Worm (Caenorhabditis elegans): ENCODE data around the gene osta-1.

The osta-1 gene

DNA sequence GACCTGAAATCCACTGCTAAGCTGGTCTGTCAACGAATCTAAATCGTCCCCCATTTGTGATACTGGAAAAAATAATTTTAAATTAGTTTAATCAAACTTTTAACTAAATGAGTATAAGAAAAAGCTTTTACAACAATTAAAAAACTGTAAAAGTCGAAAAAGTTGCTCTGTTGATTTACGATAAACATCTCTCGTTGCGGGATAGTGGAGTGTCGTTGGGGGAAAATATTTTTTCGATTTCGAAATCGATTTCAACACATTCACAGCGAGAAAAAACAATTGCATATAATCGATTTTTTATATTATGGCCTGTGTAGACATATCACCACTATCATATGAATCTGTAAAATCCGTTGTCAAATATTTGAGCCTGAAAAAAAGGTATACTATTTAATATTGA lies 25.1 kb downstream of the osta-1 start, which contains the start of the genes F23F1.5 and fbxc-54:
F23F1.5 (minus strand) TSS at position 64 of the 400 bp plus-strand sequence.
fbxc-54 (plus strand) TSS at position 199 of the 400 bp plus-strand sequence.
- TF ChIP-seq cebp-1 (GFP tag; IDR thresholded peaks at IDR 0.05) (peak; percentile 94), cebp-1 (tag; optimal IDR thresholded peaks at IDR 0.05) (peak; percentile 98), attf-3 (GFP tag; conservative IDR thresholded peaks at IDR 0.05) (peak; percentile 79), efl-1 (GFP tag; optimal IDR thresholded peaks at IDR 0.05) (no peak)

DNA sequence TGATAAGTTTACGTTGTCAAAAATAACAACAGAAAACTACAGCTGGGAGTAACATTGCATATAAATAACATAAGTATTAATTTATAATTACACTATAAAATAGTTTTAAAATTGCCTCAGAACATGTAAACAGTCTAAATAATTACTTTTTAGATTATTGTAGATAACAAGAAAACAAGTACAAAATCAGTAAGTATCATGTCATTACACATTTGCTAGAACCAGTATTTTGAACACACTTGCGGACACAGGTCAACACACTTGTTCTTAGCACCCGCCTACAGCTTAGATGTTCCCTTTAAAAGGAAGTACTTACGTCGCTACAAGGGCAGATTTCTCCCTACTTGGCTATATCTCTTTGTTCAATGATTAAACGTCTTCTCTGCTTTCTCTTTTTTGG lies 27.4 kb downstream of the osta-1 start, which contains the start of gene F23F1.2:
F23F1.2 (plus strand) TSS at position 301 of the 400 bp plus-strand sequence.
- TF ChIP-seq snpc-1.1 (tag; optimal IDR thresholded peaks at IDR 0.05; ENCODE audit: insufficient read depth) (no peak), lsy-27 (tag; optimal IDR thresholded peaks at IDR 0.05; ENCODE audit: borderline replicate concordance, insufficient read depth) (no peak), sptf-2 (GFP tag; optimal IDR thresholded peaks at IDR 0.05) (no peak), Y79H2A.3 (GFP tag; conservative IDR thresholded peaks at IDR 0.05) (no peak), attf-6 (GFP tag; IDR thresholded peaks at IDR 0.05) (no peak), T07F8.4 (tag; optimal IDR thresholded peaks at IDR 0.05) (no peak), efl-1 (GFP tag; optimal IDR thresholded peaks at IDR 0.05) (no peak), nfya-2 (GFP tag; IDR thresholded peaks at IDR 0.05) (no peak), somi-1 (GFP tag; optimal IDR thresholded peaks at IDR 0.05) (no peak), athp-1 (tag; optimal IDR thresholded peaks at IDR 0.05) (no peak), xnd-1 (tag; optimal IDR thresholded peaks at IDR 0.05) (no peak), madf-6 (GFP tag; IDR thresholded peaks at IDR 0.05) (no peak), lin-26 (GFP tag; IDR thresholded peaks at IDR 0.05) (no peak), F57A8.1 (GFP tag; optimal IDR thresholded peaks at IDR 0.05) (no peak), ceh-79 (tag; optimal IDR thresholded peaks at IDR 0.05) (no peak), B0336.3 (GFP tag; IDR thresholded peaks at IDR 0.05) (no peak)

- TF ChIP-seq egl-44 (GFP tag; IDR thresholded peaks at IDR 0.05) (no peak), madf-8 (GFP tag; conservative IDR thresholded peaks at IDR 0.05) (no peak), T07F8.4 (tag; optimal IDR thresholded peaks at IDR 0.05) (no peak), B0336.3 (GFP tag; IDR thresholded peaks at IDR 0.05) (no peak), lsl-1 (GFP tag; optimal IDR thresholded peaks at IDR 0.05) (no peak), ama-1 (optimal IDR thresholded peaks at IDR 0.05) (no peak), ama-1 (GFP tag; optimal IDR thresholded peaks at IDR 0.05) (no peak)
These were observed 30.8 kb downstream of the osta-1 start, which contains the start of gene F23F1.6 for ce11 chrII:37213-37612. F23F1.6 (minus strand) TSS chrII:37313.

- TF ChIP-seq ztf-22 (GFP tag; optimal IDR thresholded peaks at IDR 0.05) (no peak), madf-10 (tag; optimal IDR thresholded peaks at IDR 0.05) (no peak), F23B12.7 (tag; optimal IDR thresholded peaks at IDR 0.05; ENCODE audit: insufficient read depth) (no peak)
These were observed 33.0 kb downstream of the osta-1 start, which contains the start of gene spp-24 for ce11 chrII:39437-39836. spp-24 (minus strand) TSS chrII:39537.

DNA sequence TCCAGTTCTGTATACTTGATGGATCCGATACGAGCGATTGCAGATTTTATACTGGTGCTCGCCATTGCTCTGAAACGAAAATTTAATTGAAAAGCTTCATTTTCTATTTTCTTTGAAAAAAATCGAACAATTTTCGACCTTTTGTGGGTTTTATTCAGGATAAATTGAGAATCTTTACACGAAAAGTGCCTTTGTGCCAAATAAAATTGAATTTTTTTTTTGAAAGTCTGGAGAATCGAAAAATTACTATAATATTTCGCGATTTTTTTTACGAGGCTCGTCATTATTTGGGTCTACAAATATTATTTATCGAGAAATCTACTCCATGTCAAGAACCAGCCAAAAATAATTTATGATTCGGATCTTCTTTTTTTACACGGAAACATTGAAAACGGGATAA lies 35.5 kb downstream of the osta-1 start, which contains the start of gene F23F1.10:
F23F1.10 (minus strand) TSS at position 69 of the 400 bp plus-strand sequence.
- TF ChIP-seq rec-8 (tag; optimal IDR thresholded peaks at IDR 0.05) = peak in 1 of 2 experiments; percentile 14
- peak; percentile 34 for TF ChIP-seq tlf-1 (GFP tag; optimal IDR thresholded peaks at IDR 0.05)
- 0 out of 2 replicates have a peak, but pooled peaks have one; percentile 21 for TF ChIP-seq D2030.7 (GFP tag; IDR thresholded peaks at IDR 0.05)
- peak; percentile 16 for TF ChIP-seq tbp1 (GFP tag; optimal IDR thresholded peaks at IDR 0.05)
- 0 out of 2 replicates have a peak, but pooled peaks have one; percentile 6 for TF ChIP-seq hsf-1 (GFP tag; IDR thresholded peaks at IDR 0.05)
- no peak; the same call in 1 of the 2 replicates for TF ChIP-seq madf-6 (GFP tag; IDR thresholded peaks at IDR 0.05)
- peak; percentile 44 for TF ChIP-seq F49E8.2 (tag; optimal IDR thresholded peaks at IDR 0.05; ENCODE audit: insufficient read depth)
- peak; percentile 48 for TF ChIP-seq repo-1 (tag; optimal IDR thresholded peaks at IDR 0.05)
- no peak for TF ChIP-seq ama-1 (optimal IDR thresholded peaks at IDR 0.05)
- peak in 1 of 2 experiments; percentile 31 for TF ChIP-seq ama-1 (GFP tag; optimal IDR thresholded peaks at IDR 0.05)
- no peak for TF ChIP-seq nfyb-1 (GFP tag; IDR thresholded peaks at IDR 0.05)
- TF ChIP-seq B0336.3 (GFP tag; IDR thresholded peaks at IDR 0.05) = peak; percentile 73
- TF ChIP-seq nhr-90 (tag; optimal IDR thresholded peaks at IDR 0.05) = no peak
- peak; percentile 55; the same call in 1 of the 2 replicates for TF ChIP-seq pbrm-1 (GFP tag; IDR thresholded peaks at IDR 0.05)
- TF ChIP-seq efl-1 (GFP tag; optimal IDR thresholded peaks at IDR 0.05) = peak; percentile 4
- TF ChIP-seq snpc-1.3 (tag; optimal IDR thresholded peaks at IDR 0.05; ENCODE audit: insufficient read depth) = peak; percentile 11
- no peak for TF ChIP-seq Y67H2A.10 (GFP tag; conservative IDR thresholded peaks at IDR 0.05)
